Worm (Caenorhabditis elegans): ENCODE data around the gene egl-4.

egl-4 gene

ce11 chrIV:1878501-1878900 is 30.6 kb downstream of the egl-4 start:
- TF ChIP-seq elt-1 (tag; optimal IDR thresholded peaks at IDR 0.05; ENCODE audit: borderline replicate concordance, insufficient read depth), result no peak
- no peak for TF ChIP-seq elt-3 (tag; optimal IDR thresholded peaks at IDR 0.05)
- TF ChIP-seq lin-32 (GFP tag; optimal IDR thresholded peaks at IDR 0.05), result no peak
- TF ChIP-seq zip-8 (tag; optimal IDR thresholded peaks at IDR 0.05), result no peak
- no peak for TF ChIP-seq blmp-1 (tag; optimal IDR thresholded peaks at IDR 0.05)
- no peak for TF ChIP-seq ceh-83 (GFP tag; optimal IDR thresholded peaks at IDR 0.05)
- no peak for TF ChIP-seq pha-4 (tag; optimal IDR thresholded peaks at IDR 0.05)
- TF ChIP-seq ceh-43 (GFP tag; optimal IDR thresholded peaks at IDR 0.05), result no peak
- TF ChIP-seq nhr-28 (tag; optimal IDR thresholded peaks at IDR 0.05), result no peak
- no peak for TF ChIP-seq unc-120 (tag; optimal IDR thresholded peaks at IDR 0.05; ENCODE audit: poor library complexity, severe bottlenecking)
- TF ChIP-seq nhr-76 (tag; optimal IDR thresholded peaks at IDR 0.05), result no peak
- no peak for TF ChIP-seq tbx-8 (GFP tag; optimal IDR thresholded peaks at IDR 0.05)

- TF ChIP-seq nhr-2 (tag; optimal IDR thresholded peaks at IDR 0.05) (no peak), zip-8 (tag; optimal IDR thresholded peaks at IDR 0.05) (no peak), tbx-8 (GFP tag; optimal IDR thresholded peaks at IDR 0.05) (no peak), sem-2 (GFP tag; optimal IDR thresholded peaks at IDR 0.05) (no peak), M03D4.4 (tag; optimal IDR thresholded peaks at IDR 0.05) (no peak), unc-62 (GFP tag; optimal IDR thresholded peaks at IDR 0.05) (no peak), nhr-28 (tag; optimal IDR thresholded peaks at IDR 0.05) (no peak), elt-1 (tag; optimal IDR thresholded peaks at IDR 0.05; ENCODE audit: borderline replicate concordance, insufficient read depth) (no peak), bed-3 (GFP tag; optimal IDR thresholded peaks at IDR 0.05) (no peak), nhr-12 (tag; optimal IDR thresholded peaks at IDR 0.05) (no peak), lin-13 (tag; optimal IDR thresholded peaks at IDR 0.05) (no peak), ceh-83 (GFP tag; optimal IDR thresholded peaks at IDR 0.05) (no peak), mab-5 (tag; optimal IDR thresholded peaks at IDR 0.05) (no peak), nhr-76 (tag; optimal IDR thresholded peaks at IDR 0.05) (no peak)
Observed at ce11 chrIV:1891586-1891985, 43.7 kb downstream of the egl-4 start.

- TF ChIP-seq ceh-83 (GFP tag; optimal IDR thresholded peaks at IDR 0.05) (no peak), snpc-4 (tag; optimal IDR thresholded peaks at IDR 0.05) (no peak), drap-1 (GFP tag; optimal IDR thresholded peaks at IDR 0.05) (no peak), pha-4 (tag; optimal IDR thresholded peaks at IDR 0.05) (no peak), bed-3 (GFP tag; optimal IDR thresholded peaks at IDR 0.05) (no peak)
Observed at ce11 chrIV:1892638-1893037, 44.8 kb downstream of the egl-4 start.

- TF ChIP-seq tbx-8 (GFP tag; optimal IDR thresholded peaks at IDR 0.05) (no peak), unc-39 (tag; optimal IDR thresholded peaks at IDR 0.05) (no peak), pha-4 (tag; optimal IDR thresholded peaks at IDR 0.05) (no peak), elt-3 (tag; optimal IDR thresholded peaks at IDR 0.05) (no peak), ham-2 (GFP tag; optimal IDR thresholded peaks at IDR 0.05) (peak; percentile 24), nhr-12 (tag; optimal IDR thresholded peaks at IDR 0.05) (no peak), flh-1 (GFP tag; optimal IDR thresholded peaks at IDR 0.05) (no peak), lsy-2 (tag; optimal IDR thresholded peaks at IDR 0.05) (no peak), mls-2 (tag; optimal IDR thresholded peaks at IDR 0.05) (peak; percentile 59), ceh-83 (GFP tag; optimal IDR thresholded peaks at IDR 0.05) (no peak), mab-5 (tag; optimal IDR thresholded peaks at IDR 0.05) (no peak), ceh-39 (tag; optimal IDR thresholded peaks at IDR 0.05) (no peak), ces-1 (GFP tag; optimal IDR thresholded peaks at IDR 0.05) (peak; percentile 17), zip-8 (tag; optimal IDR thresholded peaks at IDR 0.05) (no peak), lin-32 (GFP tag; optimal IDR thresholded peaks at IDR 0.05) (peak; percentile 94), sem-2 (GFP tag; optimal IDR thresholded peaks at IDR 0.05) (no peak), elt-1 (tag; optimal IDR thresholded peaks at IDR 0.05; ENCODE audit: borderline replicate concordance, insufficient read depth) (no peak), nhr-76 (tag; optimal IDR thresholded peaks at IDR 0.05) (no peak), nhr-2 (tag; optimal IDR thresholded peaks at IDR 0.05) (no peak), M03D4.4 (tag; optimal IDR thresholded peaks at IDR 0.05) (no peak), blmp-1 (tag; optimal IDR thresholded peaks at IDR 0.05) (no peak), bed-3 (GFP tag; optimal IDR thresholded peaks at IDR 0.05) (no peak), cnd-1 (tag; optimal IDR thresholded peaks at IDR 0.05) (peak; percentile 69), ceh-43 (GFP tag; optimal IDR thresholded peaks at IDR 0.05) (no peak), snpc-4 (tag; optimal IDR thresholded peaks at IDR 0.05) (no peak), nhr-28 (tag; optimal IDR thresholded peaks at IDR 0.05) (no peak), ztf-11 (tag; optimal IDR thresholded peaks at IDR 0.05) (no peak), lin-13 (tag; optimal IDR thresholded peaks at IDR 0.05) (no peak), mep-1 (tag; optimal IDR thresholded peaks at IDR 0.05) (no peak), hlh-1 (tag; optimal IDR thresholded peaks at IDR 0.05) (peak; percentile 67), unc-62 (GFP tag; optimal IDR thresholded peaks at IDR 0.05) (no peak), sptf-1 (tag; optimal IDR thresholded peaks at IDR 0.05) (peak; percentile 41), drap-1 (GFP tag; optimal IDR thresholded peaks at IDR 0.05) (no peak), unc-120 (tag; optimal IDR thresholded peaks at IDR 0.05; ENCODE audit: poor library complexity, severe bottlenecking) (no peak), nhr-237 (tag; optimal IDR thresholded peaks at IDR 0.05) (no peak)
Observed at ce11 chrIV:1895024-1895423, 47.2 kb downstream of the egl-4 start.

All from whole organism, mixed stage, embryonic.